Worm (Caenorhabditis elegans) whole organism, dauer: Measurements from ENCODE around the gene Y116F11B.13.

Source experiments
- unc-62 ChIP-seq: sonication (generic microtip); optimal IDR thresholded peaks from 2 replicates; lab custom pipeline; 2017; ENCODE audit warnings: missing biosample characterization, missing genetic modification reagents, missing genetic modification characterization

Gene Y116F11B.13

ce11 chrV:19905988-19906387, 23.0 kb downstream of the Y116F11B.13 start:
- TF ChIP-seq unc-62 (GFP tag; lab: Kevin White, UChicago) = no peak

ce11 chrV:19907365-19907764, 24.3 kb downstream of the Y116F11B.13 start, which contains the start of gene fars-2:
fars-2 (minus strand) TSS chrV:19907434.
- no peak for TF ChIP-seq unc-62 (GFP tag; lab: Kevin White, UChicago)

- TF ChIP-seq unc-62 (GFP tag; lab: Kevin White, UChicago) = no peak
Observed at ce11 chrV:19908854-19909253, 25.8 kb downstream of the Y116F11B.13 start.

ce11 chrV:19915973-19916605, 33.1 kb downstream of the Y116F11B.13 start, which contains the start of the genes chk-2 and Y60A3A.19:
chk-2 (minus strand) TSS chrV:19916023.
Y60A3A.19 (plus strand) TSS chrV:19916555.
- no peak for TF ChIP-seq unc-62 (GFP tag; lab: Kevin White, UChicago)

- TF ChIP-seq unc-62 (GFP tag; lab: Kevin White, UChicago) = no peak
Observed at ce11 chrV:19922613-19923012, 39.6 kb downstream of the Y116F11B.13 start, which contains the start of gene Y60A3A.16. Y60A3A.16 (minus strand) TSS chrV:19922713.

- TF ChIP-seq unc-62 (GFP tag; lab: Kevin White, UChicago) = no peak
Observed at ce11 chrV:19923924-19924323, 40.9 kb downstream of the Y116F11B.13 start, which contains the start of gene skr-4. skr-4 (plus strand) TSS chrV:19924224.

- no peak for TF ChIP-seq unc-62 (GFP tag; lab: Kevin White, UChicago)
Observed at ce11 chrV:19934223-19934622, 51.2 kb downstream of the Y116F11B.13 start, which contains the start of gene algn-7. algn-7 (minus strand) TSS chrV:19934323.
